Worm (Caenorhabditis elegans): Measurements from ENCODE around the gene appg-2.
A peak's percentile ranks its signal among the peaks of the same experiment; 100 is the strongest.

appg-2 gene

ce11 chrII:8789828-8790558 is 10.9 kb upstream of the appg-2 start, which contains the start of gene F07H5.13:
TSS of gene F07H5.13 (plus strand) at chrII:8790557.
- TF ChIP-seq T26A5.8 (tag; optimal IDR thresholded peaks at IDR 0.05) = no peak
- TF ChIP-seq ztf-3 (GFP tag; optimal IDR thresholded peaks at IDR 0.05) = peak; percentile 11
- TF ChIP-seq Y53G8AR.9 (GFP tag; conservative IDR thresholded peaks at IDR 0.05) = peak; percentile 81
- peak; percentile 55 for TF ChIP-seq nfyb-1 (GFP tag; IDR thresholded peaks at IDR 0.05)
- TF ChIP-seq efl-1 (GFP tag; optimal IDR thresholded peaks at IDR 0.05) = no peak
- no peak for TF ChIP-seq unc-130 (GFP tag; optimal IDR thresholded peaks at IDR 0.05)
- TF ChIP-seq atf-7 (tag; optimal IDR thresholded peaks at IDR 0.05) = peak; percentile 41
- TF ChIP-seq snpc-4 (GFP tag; optimal IDR thresholded peaks at IDR 0.05) = peak; percentile 13
- peak in 1 of 4 experiments; percentile 21 for TF ChIP-seq snpc-4 (tag; optimal IDR thresholded peaks at IDR 0.05)
- peak; percentile 22 for TF ChIP-seq tlf-1 (GFP tag; optimal IDR thresholded peaks at IDR 0.05)
- TF ChIP-seq lsy-27 (tag; optimal IDR thresholded peaks at IDR 0.05; ENCODE audit: borderline replicate concordance, insufficient read depth) = no peak
- no peak for TF ChIP-seq athp-1 (tag; optimal IDR thresholded peaks at IDR 0.05)
- peak; percentile 74 for TF ChIP-seq ama-1 (optimal IDR thresholded peaks at IDR 0.05)
- TF ChIP-seq ama-1 (GFP tag; optimal IDR thresholded peaks at IDR 0.05) = no peak
- peak; percentile 43 for TF ChIP-seq somi-1 (GFP tag; optimal IDR thresholded peaks at IDR 0.05)
- no peak for TF ChIP-seq K11D2.4 (GFP tag; IDR thresholded peaks at IDR 0.05)
- peak; percentile 43; the same call in 1 of the 2 replicates for TF ChIP-seq pbrm-1 (GFP tag; IDR thresholded peaks at IDR 0.05)
- no peak for TF ChIP-seq egl-44 (GFP tag; IDR thresholded peaks at IDR 0.05)
- no peak for TF ChIP-seq cebp-1 (GFP tag; IDR thresholded peaks at IDR 0.05)
- TF ChIP-seq cebp-1 (tag; optimal IDR thresholded peaks at IDR 0.05) = peak; percentile 51
- TF ChIP-seq rcor-1 (GFP tag; IDR thresholded peaks at IDR 0.05) = peak; percentile 21; the same call in 1 of the 2 replicates
- TF ChIP-seq ekl-4 (GFP tag; IDR thresholded peaks at IDR 0.05) = 0 out of 2 replicates have a peak, but pooled peaks have one; percentile 34
- peak; percentile 41 for TF ChIP-seq ztf-26 (tag; optimal IDR thresholded peaks at IDR 0.05)
- peak; percentile 33 for TF ChIP-seq madf-10 (tag; optimal IDR thresholded peaks at IDR 0.05)
- TF ChIP-seq F52B5.7 (tag; optimal IDR thresholded peaks at IDR 0.05) = peak; percentile 5
- TF ChIP-seq lin-40 (tag; optimal IDR thresholded peaks at IDR 0.05) = peak; percentile 57
- peak; percentile 60 for TF ChIP-seq chd-7 (tag; optimal IDR thresholded peaks at IDR 0.05)
- peak; percentile 20 for TF ChIP-seq ztf-22 (GFP tag; optimal IDR thresholded peaks at IDR 0.05)
- TF ChIP-seq repo-1 (tag; optimal IDR thresholded peaks at IDR 0.05) = peak; percentile 88
- TF ChIP-seq tbp1 (GFP tag; optimal IDR thresholded peaks at IDR 0.05) = peak; percentile 0
- TF ChIP-seq lin-35 (GFP tag; optimal IDR thresholded peaks at IDR 0.05) = peak in 1 of 3 experiments; percentile 50
- TF ChIP-seq zim-3 (tag; optimal IDR thresholded peaks at IDR 0.05) = peak; percentile 15
- TF ChIP-seq nhr-120 (GFP tag; IDR thresholded peaks at IDR 0.05) = no peak

- TF ChIP-seq F52B5.7 (tag; optimal IDR thresholded peaks at IDR 0.05) (no peak), C06A6.2 (GFP tag; conservative IDR thresholded peaks at IDR 0.05) (no peak), K11D2.4 (GFP tag; IDR thresholded peaks at IDR 0.05) (no peak), B0261.1 (tag; optimal IDR thresholded peaks at IDR 0.05) (no peak), lin-40 (tag; optimal IDR thresholded peaks at IDR 0.05) (no peak), zfh-2 (GFP tag; conservative IDR thresholded peaks at IDR 0.05) (no peak), snpc-1.1 (tag; optimal IDR thresholded peaks at IDR 0.05; ENCODE audit: insufficient read depth) (no peak), cebp-1 (GFP tag; IDR thresholded peaks at IDR 0.05) (no peak), cebp-1 (tag; optimal IDR thresholded peaks at IDR 0.05) (no peak), ceh-40 (GFP tag; IDR thresholded peaks at IDR 0.05) (no peak), lin-26 (GFP tag; IDR thresholded peaks at IDR 0.05) (no peak), ztf-18 (tag; optimal IDR thresholded peaks at IDR 0.05) (no peak), ceh-91 (GFP tag; IDR thresholded peaks at IDR 0.05) (no peak), zim-3 (tag; optimal IDR thresholded peaks at IDR 0.05) (no peak), let-526 (GFP tag; IDR thresholded peaks at IDR 0.05) (no peak)
These were observed 8.3 kb upstream of the appg-2 start, which contains the start of gene idpa-2 for ce11 chrII:8792640-8793039. TSS of gene idpa-2 (minus strand) at chrII:8792740.
